Fruit fly (Drosophila melanogaster) whole organism, adult: ENCODE data around the gene Pcd.

Source experiments
- CG1620 ChIP-seq: fragments of 200-800 bp; sonication (Bioruptor generic); optimal IDR thresholded peaks from 2 replicates; lab custom pipeline; 2016; ENCODE audit warnings: missing biosample characterization, missing genetic modification characterization
- CG5204 ChIP-seq: fragments of 200-800 bp; sonication (Bioruptor generic); optimal IDR thresholded peaks from 2 replicates; lab custom pipeline; 2016; ENCODE audit warnings: missing biosample characterization, missing genetic modification characterization
- cnc ChIP-seq, 2 experiments: fragments of >200 bp; optimal IDR thresholded peaks; 2 replicates each; lab custom pipeline; 2017
- kay ChIP-seq: fragments of 200-800 bp; sonication (Bioruptor generic); peaks from one replicate; lab custom pipeline; 2016; ENCODE audit warnings: missing biosample characterization, missing genetic modification characterization, borderline replicate concordance

DNA sequence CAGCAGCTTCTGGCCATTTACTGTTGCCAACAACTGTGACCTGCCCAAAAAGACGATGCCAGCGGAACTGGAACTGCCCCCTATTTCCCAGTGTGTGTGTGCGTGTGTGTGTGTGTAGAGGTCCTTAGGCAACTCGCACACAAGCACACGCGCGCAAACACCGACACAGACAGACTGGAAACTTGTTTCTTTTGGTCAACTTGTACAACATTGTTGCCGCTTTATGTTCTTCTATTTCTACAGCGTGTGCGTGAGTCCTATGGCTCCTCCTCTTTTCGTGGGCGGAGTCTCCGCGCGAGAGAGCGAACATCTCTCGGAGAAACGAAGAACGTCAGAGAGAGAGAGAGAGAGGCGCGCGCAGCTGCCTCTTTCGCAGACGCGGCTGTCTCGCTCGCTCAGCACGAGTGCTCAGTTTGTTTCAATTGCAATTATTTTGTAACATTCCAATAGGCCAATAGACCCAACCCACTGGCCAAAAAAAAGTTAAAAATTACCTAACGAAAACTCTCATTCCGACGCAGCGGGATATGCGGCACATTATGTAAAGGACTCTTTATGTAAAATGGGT, 31.9 kb upstream of the Pcd start:
- no peak for TF ChIP-seq CG1620 (GFP tag; lab: Kevin White, UChicago)
- TF ChIP-seq cnc (optimal IDR thresholded peaks at IDR 0.05; lab: Kevin White, UChicago), result no peak
- TF ChIP-seq kay (GFP tag; lab: Kevin White, UChicago), result no peak
- no peak for TF ChIP-seq CG5204 (GFP tag; lab: Kevin White, UChicago)
